Worm (Caenorhabditis elegans): ENCODE results near the gene C33D9.3.

Gene C33D9.3

ce11 chrIV:8782172-8782571 is 10.5 kb downstream of the C33D9.3 start (continued):
- TF ChIP-seq unc-39 (tag; optimal IDR thresholded peaks at IDR 0.05), result no peak
- TF ChIP-seq egl-27 (tag; optimal IDR thresholded peaks at IDR 0.05), result peak; percentile 47
- peak; percentile 16 for TF ChIP-seq sea-2 (GFP tag; optimal IDR thresholded peaks at IDR 0.05)
- TF ChIP-seq mdl-1 (tag; optimal IDR thresholded peaks at IDR 0.05), result no peak
- peak; percentile 23 for TF ChIP-seq snpc-4 (tag; optimal IDR thresholded peaks at IDR 0.05)

ce11 chrIV:8778045-8778444 is 14.7 kb downstream of the C33D9.3 start, which contains the start of gene C33D9.6:
C33D9.6 (minus strand) TSS chrIV:8778145.
- TF ChIP-seq sea-2 (GFP tag; optimal IDR thresholded peaks at IDR 0.05) (no peak), R02D3.7 (tag; optimal IDR thresholded peaks at IDR 0.05) (no peak), nhr-76 (tag; optimal IDR thresholded peaks at IDR 0.05) (no peak), tbx-2 (tag; optimal IDR thresholded peaks at IDR 0.05) (no peak), nhr-43 (tag; optimal IDR thresholded peaks at IDR 0.05; ENCODE audit: poor library complexity, severe bottlenecking) (no peak), ama-1 (optimal IDR thresholded peaks at IDR 0.05) (no peak), elt-3 (tag; optimal IDR thresholded peaks at IDR 0.05) (no peak), aly-2 (tag; optimal IDR thresholded peaks at IDR 0.05) (no peak), ZK546.5 (tag; optimal IDR thresholded peaks at IDR 0.05) (no peak), nhr-11 (tag; optimal IDR thresholded peaks at IDR 0.05) (no peak), daf-12 (tag; optimal IDR thresholded peaks at IDR 0.05) (no peak), nhr-77 (tag; optimal IDR thresholded peaks at IDR 0.05) (no peak)

- no peak for TF ChIP-seq pqm-1 (tag; optimal IDR thresholded peaks at IDR 0.05)
Observed at ce11 chrIV:8772800-8773256, 19.9 kb downstream of the C33D9.3 start, which contains the start of gene F20C5.6. F20C5.6 (minus strand) TSS chrIV:8773206.

- TF ChIP-seq nhr-237 (tag; optimal IDR thresholded peaks at IDR 0.05) (no peak), skn-1 (tag; optimal IDR thresholded peaks at IDR 0.05) (no peak), lin-39 (tag; optimal IDR thresholded peaks at IDR 0.05) (no peak), R02D3.7 (tag; optimal IDR thresholded peaks at IDR 0.05) (no peak), ceh-16 (tag; optimal IDR thresholded peaks at IDR 0.05) (no peak), nfya-1 (tag; optimal IDR thresholded peaks at IDR 0.05; ENCODE audit: insufficient read depth) (no peak), ceh-28 (tag; optimal IDR thresholded peaks at IDR 0.05) (no peak), pha-4 (tag; optimal IDR thresholded peaks at IDR 0.05) (no peak), pqm-1 (tag; optimal IDR thresholded peaks at IDR 0.05) (no peak), ama-1 (optimal IDR thresholded peaks at IDR 0.05) (no peak), fkh-2 (tag; optimal IDR thresholded peaks at IDR 0.05) (no peak), egl-27 (tag; optimal IDR thresholded peaks at IDR 0.05) (no peak), nhr-76 (tag; optimal IDR thresholded peaks at IDR 0.05) (no peak)
Observed at ce11 chrIV:8769539-8769938, 23.2 kb downstream of the C33D9.3 start, which contains the start of gene F20C5.5. F20C5.5 (minus strand) TSS chrIV:8769639.

ce11 chrIV:8764567-8764966 is 28.1 kb downstream of the C33D9.3 start, which contains the start of gene cdc-50.B:
cdc-50.B (plus strand) TSS chrIV:8764867.
- TF ChIP-seq ZK546.5 (tag; optimal IDR thresholded peaks at IDR 0.05) (no peak), pha-4 (tag; optimal IDR thresholded peaks at IDR 0.05) (peak; percentile 84)

ce11 chrIV:8762471-8762870 is 30.2 kb downstream of the C33D9.3 start:
- TF ChIP-seq zag-1 (tag; optimal IDR thresholded peaks at IDR 0.05) (no peak), jun-1 (tag; optimal IDR thresholded peaks at IDR 0.05) (no peak), ceh-28 (tag; optimal IDR thresholded peaks at IDR 0.05) (peak; percentile 69), elt-2 (tag; optimal IDR thresholded peaks at IDR 0.05) (no peak), fkh-2 (tag; optimal IDR thresholded peaks at IDR 0.05) (no peak), nhr-43 (tag; optimal IDR thresholded peaks at IDR 0.05; ENCODE audit: poor library complexity, severe bottlenecking) (no peak), ceh-82 (tag; optimal IDR thresholded peaks at IDR 0.05) (no peak), mdl-1 (tag; optimal IDR thresholded peaks at IDR 0.05) (no peak), egl-27 (tag; optimal IDR thresholded peaks at IDR 0.05) (no peak), ama-1 (optimal IDR thresholded peaks at IDR 0.05) (no peak), eor-1 (tag; optimal IDR thresholded peaks at IDR 0.05) (no peak), fos-1 (tag; optimal IDR thresholded peaks at IDR 0.05) (no peak), lin-39 (tag; optimal IDR thresholded peaks at IDR 0.05) (peak; percentile 81), elt-3 (tag; optimal IDR thresholded peaks at IDR 0.05) (no peak), nhr-237 (tag; optimal IDR thresholded peaks at IDR 0.05) (no peak), pqm-1 (tag; optimal IDR thresholded peaks at IDR 0.05) (no peak), hmg-11 (tag; optimal IDR thresholded peaks at IDR 0.05) (peak; percentile 28), nfya-1 (tag; optimal IDR thresholded peaks at IDR 0.05; ENCODE audit: insufficient read depth) (peak; percentile 82), ztf-4 (tag; optimal IDR thresholded peaks at IDR 0.05) (no peak), snpc-4 (tag; optimal IDR thresholded peaks at IDR 0.05) (peak; percentile 52), nhr-77 (tag; optimal IDR thresholded peaks at IDR 0.05) (no peak), nhr-67 (tag; optimal IDR thresholded peaks at IDR 0.05) (no peak), skn-1 (tag; optimal IDR thresholded peaks at IDR 0.05) (no peak), R02D3.7 (tag; optimal IDR thresholded peaks at IDR 0.05) (no peak), daf-12 (tag; optimal IDR thresholded peaks at IDR 0.05) (no peak), elt-1 (tag; optimal IDR thresholded peaks at IDR 0.05) (no peak), ztf-11 (tag; optimal IDR thresholded peaks at IDR 0.05) (no peak), ceh-9 (tag; optimal IDR thresholded peaks at IDR 0.05) (no peak), unc-39 (tag; optimal IDR thresholded peaks at IDR 0.05) (no peak), nhr-25 (tag; optimal IDR thresholded peaks at IDR 0.05) (no peak), lin-15B (tag; optimal IDR thresholded peaks at IDR 0.05) (peak; percentile 37), nhr-76 (tag; optimal IDR thresholded peaks at IDR 0.05) (no peak), nhr-23 (tag; optimal IDR thresholded peaks at IDR 0.05) (no peak), ZK546.5 (tag; optimal IDR thresholded peaks at IDR 0.05) (no peak)

Data from whole organism, L3 larva.